Worm (Caenorhabditis elegans) whole organism, L1 larva: ENCODE measurements around the gene F43H9.4.

Experiments used
- C16A3.4 ChIP-seq: fragments of 150-350 bp; optimal IDR thresholded peaks from 2 replicates; lab custom pipeline; 2014; ENCODE audit warnings: missing biosample characterization, missing genetic modification characterization
- C34B4.2 ChIP-seq: sonication (generic microtip); optimal IDR thresholded peaks from 2 replicates; lab custom pipeline; 2017; ENCODE audit warnings: mild to moderate bottlenecking, missing genetic modification characterization, missing compliant biosample characterization
- F16B12.6 ChIP-seq: fragments of 150-350 bp; optimal IDR thresholded peaks from 2 replicates; lab custom pipeline; 2014; ENCODE audit warnings: missing biosample characterization, missing genetic modification characterization
- blmp-1 ChIP-seq: fragments of 150-350 bp; optimal IDR thresholded peaks from 2 replicates; lab custom pipeline; 2014; ENCODE audit warnings: missing biosample characterization, missing genetic modification characterization
- ceh-8 ChIP-seq: fragments of 200-800 bp; sonication (Bioruptor generic); optimal IDR thresholded peaks from 2 replicates; lab custom pipeline; 2018; ENCODE audit warnings: mild to moderate bottlenecking, missing genetic modification characterization, moderate library complexity, missing compliant biosample characterization
- ceh-88 ChIP-seq: fragments of 200-800 bp; sonication (Bioruptor generic); IDR thresholded peaks from 2 replicates; pipeline ENCODE4 v1.3.6; 2022; ENCODE audit warnings: missing genetic modification characterization, missing compliant biosample characterization
- ceh-90 ChIP-seq: sonication (generic microtip); optimal IDR thresholded peaks from 2 replicates; lab custom pipeline; 2016; ENCODE audit warnings: missing genetic modification characterization, missing compliant biosample characterization
- dpl-1 ChIP-seq, 3 experiments: fragments of 150-350 bp in 2 of 3; sonication (generic microtip) in 1 of 3; optimal IDR thresholded peaks; 2 replicates each; lab custom pipeline; 2014 to 2017; ENCODE audit warnings: missing biosample characterization in 3 of 3, missing genetic modification characterization in 3 of 3, missing genetic modification reagents in 3 of 3
- efl-1 ChIP-seq, 4 experiments: fragments of 150-350 bp; optimal IDR thresholded peaks in 3 of 4; peaks in 1 of 4; 1 replicate in 1 of 4; 2 replicates in 3 of 4; lab custom pipeline; 2014; ENCODE audit warnings: missing biosample characterization in 2 of 4, missing genetic modification characterization in 2 of 4, missing genetic modification reagents in 2 of 4
- egl-13 ChIP-seq: sonication (generic microtip); optimal IDR thresholded peaks from 2 replicates; lab custom pipeline; 2016; ENCODE audit warnings: missing genotype, missing genetic modification reagents, missing genetic modification characterization, missing compliant biosample characterization
- elt-3 ChIP-seq, 6 experiments: fragments of 150-350 bp in 1 of 6; sonication (generic microtip); optimal IDR thresholded peaks; 2 replicates each; lab custom pipeline; 2017 to 2018; ENCODE audit warnings: missing biosample characterization in 6 of 6, missing genetic modification characterization in 6 of 6, inconsistent platforms in 1 of 6
- fkh-8 ChIP-seq: sonication (generic microtip); optimal IDR thresholded peaks from 2 replicates; lab custom pipeline; 2016; ENCODE audit warnings: mild to moderate bottlenecking, missing genetic modification characterization, missing compliant biosample characterization
- fos-1 ChIP-seq: fragments of 150-350 bp; optimal IDR thresholded peaks from 2 replicates; lab custom pipeline; 2014; ENCODE audit warnings: missing biosample characterization, missing genetic modification characterization
- hpl-2 ChIP-seq: fragments of 150-350 bp; optimal IDR thresholded peaks from 2 replicates; lab custom pipeline; 2014; ENCODE audit warnings: missing biosample characterization, missing genetic modification reagents, missing genetic modification characterization
- isw-1 ChIP-seq: fragments of 200-800 bp; sonication (Bioruptor generic); IDR thresholded peaks from 2 replicates; pipeline ENCODE4 v1.3.6; 2022; ENCODE audit warnings: missing genetic modification characterization, missing compliant biosample characterization
- lin-14 ChIP-seq: fragments of 200-800 bp; sonication (Bioruptor generic); optimal IDR thresholded peaks from 2 replicates; lab custom pipeline; 2018; ENCODE audit warnings: mild to moderate bottlenecking, missing genetic modification characterization, moderate library complexity, missing compliant biosample characterization
- lin-15B ChIP-seq: fragments of 150-350 bp; sonication (generic microtip); optimal IDR thresholded peaks from 3 replicates; lab custom pipeline; 2014; ENCODE audit warnings: missing biosample characterization, missing genetic modification characterization
- lin-39 ChIP-seq: fragments of 150-350 bp; optimal IDR thresholded peaks from 2 replicates; lab custom pipeline; 2014; ENCODE audit warnings: missing biosample characterization, missing genetic modification reagents, missing genetic modification characterization
- lir-3 ChIP-seq: sonication (generic microtip); optimal IDR thresholded peaks from 2 replicates; lab custom pipeline; 2016; ENCODE audit warnings: mild to moderate bottlenecking, missing genetic modification characterization, moderate library complexity, missing compliant biosample characterization; ENCODE audit not compliant: poor library complexity
- mef-2 ChIP-seq: fragments of 150-350 bp; optimal IDR thresholded peaks from 2 replicates; lab custom pipeline; 2014; ENCODE audit warnings: missing biosample characterization, missing genetic modification characterization
- mep-1 ChIP-seq: fragments of 150-350 bp; optimal IDR thresholded peaks from 2 replicates; lab custom pipeline; 2014; ENCODE audit warnings: missing biosample characterization, missing genetic modification characterization
- nhr-11 ChIP-seq: fragments of 150-350 bp; optimal IDR thresholded peaks from 2 replicates; lab custom pipeline; 2014; ENCODE audit warnings: missing biosample characterization, missing genetic modification characterization
- nhr-20 ChIP-seq: sonication (generic microtip); optimal IDR thresholded peaks from 2 replicates; lab custom pipeline; 2016; ENCODE audit warnings: mild to moderate bottlenecking, missing genetic modification characterization, missing compliant biosample characterization
- nhr-237 ChIP-seq: fragments of 150-350 bp; optimal IDR thresholded peaks from 2 replicates; lab custom pipeline; 2014; ENCODE audit warnings: missing biosample characterization, missing genetic modification characterization
- nhr-47 ChIP-seq: sonication (generic microtip); optimal IDR thresholded peaks from 2 replicates; lab custom pipeline; 2016; ENCODE audit warnings: mild to moderate bottlenecking, missing genetic modification characterization, moderate library complexity, missing compliant biosample characterization
- nhr-71 ChIP-seq: sonication (generic microtip); optimal IDR thresholded peaks from 2 replicates; lab custom pipeline; 2016; ENCODE audit warnings: mild to moderate bottlenecking, missing genetic modification characterization, moderate library complexity, missing compliant biosample characterization
- nhr-76 ChIP-seq: sonication (generic microtip); optimal IDR thresholded peaks from 2 replicates; lab custom pipeline; 2017; ENCODE audit warnings: missing biosample characterization, missing genetic modification characterization
- nhr-85 ChIP-seq: sonication (generic microtip); peaks from one replicate; lab custom pipeline; 2016; ENCODE audit warnings: missing genetic modification characterization, inconsistent platforms, missing compliant biosample characterization
- pag-3 ChIP-seq: sonication (generic microtip); optimal IDR thresholded peaks from 2 replicates; lab custom pipeline; 2017; ENCODE audit warnings: missing genetic modification characterization, mild to moderate bottlenecking, missing compliant biosample characterization, antibody characterized with exemption, borderline replicate concordance; ENCODE audit not compliant: insufficient read depth
- pax-3 ChIP-seq: fragments of 200-800 bp; sonication (Bioruptor generic); optimal IDR thresholded peaks from 2 replicates; lab custom pipeline; 2018; ENCODE audit warnings: mild to moderate bottlenecking, missing genetic modification characterization, moderate library complexity, missing compliant biosample characterization
- pqm-1 ChIP-seq: sonication (generic microtip); optimal IDR thresholded peaks from 3 replicates; lab custom pipeline; 2017; ENCODE audit warnings: missing biosample characterization, missing genetic modification characterization
- snpc-4 ChIP-seq: fragments of 150-350 bp; optimal IDR thresholded peaks from 2 replicates; lab custom pipeline; 2014; ENCODE audit warnings: missing biosample characterization, missing genetic modification characterization
- sptf-1 ChIP-seq: fragments of 150-350 bp; optimal IDR thresholded peaks from 2 replicates; lab custom pipeline; 2014; ENCODE audit warnings: missing biosample characterization, missing genetic modification characterization
- sup-37 ChIP-seq: fragments of 200-800 bp; sonication (Bioruptor generic); optimal IDR thresholded peaks from 2 replicates; lab custom pipeline; 2018; ENCODE audit warnings: mild to moderate bottlenecking, missing genetic modification characterization, missing compliant biosample characterization
- swsn-7 ChIP-seq: sonication (generic microtip); optimal IDR thresholded peaks from 2 replicates; lab custom pipeline; 2016; ENCODE audit warnings: missing genetic modification characterization, missing compliant biosample characterization
- tbx-2 ChIP-seq: sonication (generic microtip); optimal IDR thresholded peaks from 2 replicates; lab custom pipeline; 2016; ENCODE audit warnings: missing genetic modification characterization, missing compliant biosample characterization
- unc-62 ChIP-seq: fragments of 150-350 bp; optimal IDR thresholded peaks from 2 replicates; lab custom pipeline; 2014; ENCODE audit warnings: missing biosample characterization, missing genetic modification reagents, missing genetic modification characterization
- zip-4 ChIP-seq: fragments of 200-800 bp; sonication (Bioruptor generic); optimal IDR thresholded peaks from 2 replicates; lab custom pipeline; 2018; ENCODE audit warnings: mild to moderate bottlenecking, missing genetic modification characterization, moderate library complexity, missing compliant biosample characterization
- ztf-11 ChIP-seq, 2 experiments: sonication (generic microtip); optimal IDR thresholded peaks; 2 replicates each; lab custom pipeline; 2016 to 2017; ENCODE audit warnings: missing genetic modification characterization in 2 of 2, missing biosample characterization in 1 of 2, missing compliant biosample characterization in 1 of 2

F43H9.4 gene

DNA sequence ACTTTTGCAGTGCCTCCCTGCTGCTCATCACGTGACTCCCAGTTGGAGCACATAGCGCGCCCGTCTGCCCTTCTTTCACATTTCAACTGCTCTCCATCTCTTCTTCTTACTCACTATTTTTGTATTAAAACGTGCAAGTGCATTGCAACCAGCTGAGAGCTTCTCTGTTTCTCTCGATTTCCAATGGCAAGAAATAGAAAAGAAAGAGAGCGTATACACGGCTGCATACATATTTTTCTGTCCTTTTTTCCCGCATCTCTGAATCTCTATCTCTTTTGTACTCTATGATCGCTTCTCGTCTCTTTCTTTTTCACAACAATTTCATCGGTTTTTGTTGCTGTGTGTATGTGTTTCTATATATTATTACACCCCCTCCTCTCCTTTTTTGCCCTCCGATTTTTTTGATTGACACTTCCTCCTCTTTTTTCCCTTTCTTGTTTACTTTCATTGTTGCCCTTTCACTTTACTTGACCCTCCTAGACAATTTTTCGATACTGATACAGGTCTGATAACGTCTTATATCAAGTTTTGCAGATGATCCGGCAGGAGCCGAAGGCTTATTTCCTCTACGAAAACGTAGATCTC is 25.5 kb upstream of the F43H9.4 start, which contains the start of gene Y97E10AR.1 (continued):
- TF ChIP-seq lin-14 (GFP tag; lab: Kevin White, UChicago) (peak; percentile 98), mef-2 (tag; lab: Kevin White, UChicago) (peak; percentile 70), ztf-11 (tag; optimal IDR thresholded peaks at IDR 0.05; lab: Kevin White, UChicago) (peak in 1 of 2 experiments; percentile 41), ceh-88 (GFP tag; lab: Robert Waterston, UW) (peak; percentile 29; the same call in 1 of the 2 replicates), egl-13 (tag; lab: Kevin White, UChicago) (peak; percentile 73), nhr-11 (tag; lab: Kevin White, UChicago) (peak; percentile 49), F16B12.6 (tag; lab: Kevin White, UChicago) (peak; percentile 25), mep-1 (tag; lab: Kevin White, UChicago) (peak; percentile 76), zip-4 (GFP tag; lab: Kevin White, UChicago) (peak; percentile 22), sup-37 (GFP tag; lab: Kevin White, UChicago) (no peak), blmp-1 (tag; lab: Kevin White, UChicago) (peak; percentile 96), elt-3 (tag; optimal IDR thresholded peaks at IDR 0.05; lab: Kevin White, UChicago) (peak in 1 of 6 experiments; percentile 7), nhr-20 (peak; percentile 76), lin-39 (tag; lab: Kevin White, UChicago) (peak; percentile 51), hpl-2 (GFP tag; lab: Kevin White, UChicago) (no peak), pax-3 (tag; lab: Kevin White, UChicago) (no peak), C34B4.2 (no peak), nhr-47 (peak; percentile 86), swsn-7 (tag; lab: Kevin White, UChicago) (peak; percentile 83), nhr-237 (tag; lab: Kevin White, UChicago) (no peak)

DNA sequence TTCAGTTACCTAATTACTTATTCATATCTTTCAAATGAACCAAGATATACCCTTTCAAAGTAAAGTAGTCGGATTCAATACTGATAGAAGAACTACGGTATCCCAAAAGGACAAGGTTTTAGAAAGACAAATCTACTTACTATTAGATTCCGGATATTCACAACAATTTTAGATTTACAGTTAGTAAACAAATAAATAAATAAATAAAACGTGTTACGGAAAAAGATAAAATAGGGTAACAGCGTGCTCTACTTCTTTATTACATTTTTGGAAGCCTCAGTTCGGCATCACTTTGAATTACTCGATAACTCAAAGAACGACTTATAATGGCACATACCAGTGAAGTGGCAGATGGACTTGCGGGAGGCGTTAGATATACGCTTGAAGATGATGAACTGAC is 21.5 kb upstream of the F43H9.4 start, which contains the start of gene Y97E10AR.8:
TSS of gene Y97E10AR.8 (plus strand) at position 301 of the 400 bp plus-strand sequence.
- TF ChIP-seq snpc-4 (tag; lab: Kevin White, UChicago) (no peak), fos-1 (tag; lab: Kevin White, UChicago) (no peak), nhr-47 (no peak), lin-15B (tag; lab: Kevin White, UChicago) (no peak), lin-39 (tag; lab: Kevin White, UChicago) (no peak), pag-3 (tag; lab: Kevin White, UChicago) (no peak), isw-1 (GFP tag; lab: Robert Waterston, UW) (no peak), hpl-2 (GFP tag; lab: Kevin White, UChicago) (no peak), fkh-8 (tag; lab: Kevin White, UChicago) (no peak), nhr-76 (no peak), nhr-85 (tag; lab: Kevin White, UChicago) (no peak), nhr-71 (tag; lab: Kevin White, UChicago) (no peak), blmp-1 (tag; lab: Kevin White, UChicago) (no peak), tbx-2 (tag; lab: Kevin White, UChicago) (no peak), lir-3 (tag; lab: Kevin White, UChicago) (no peak), pqm-1 (tag; lab: Kevin White, UChicago) (no peak), C34B4.2 (no peak), efl-1 (optimal IDR thresholded peaks at IDR 0.05; lab: Kevin White, UChicago) (no peak), efl-1 (GFP tag; optimal IDR thresholded peaks at IDR 0.05 in 1 of 2; lab: Kevin White, UChicago) (no peak), dpl-1 (GFP tag; optimal IDR thresholded peaks at IDR 0.05; lab: Kevin White, UChicago) (no peak)

DNA sequence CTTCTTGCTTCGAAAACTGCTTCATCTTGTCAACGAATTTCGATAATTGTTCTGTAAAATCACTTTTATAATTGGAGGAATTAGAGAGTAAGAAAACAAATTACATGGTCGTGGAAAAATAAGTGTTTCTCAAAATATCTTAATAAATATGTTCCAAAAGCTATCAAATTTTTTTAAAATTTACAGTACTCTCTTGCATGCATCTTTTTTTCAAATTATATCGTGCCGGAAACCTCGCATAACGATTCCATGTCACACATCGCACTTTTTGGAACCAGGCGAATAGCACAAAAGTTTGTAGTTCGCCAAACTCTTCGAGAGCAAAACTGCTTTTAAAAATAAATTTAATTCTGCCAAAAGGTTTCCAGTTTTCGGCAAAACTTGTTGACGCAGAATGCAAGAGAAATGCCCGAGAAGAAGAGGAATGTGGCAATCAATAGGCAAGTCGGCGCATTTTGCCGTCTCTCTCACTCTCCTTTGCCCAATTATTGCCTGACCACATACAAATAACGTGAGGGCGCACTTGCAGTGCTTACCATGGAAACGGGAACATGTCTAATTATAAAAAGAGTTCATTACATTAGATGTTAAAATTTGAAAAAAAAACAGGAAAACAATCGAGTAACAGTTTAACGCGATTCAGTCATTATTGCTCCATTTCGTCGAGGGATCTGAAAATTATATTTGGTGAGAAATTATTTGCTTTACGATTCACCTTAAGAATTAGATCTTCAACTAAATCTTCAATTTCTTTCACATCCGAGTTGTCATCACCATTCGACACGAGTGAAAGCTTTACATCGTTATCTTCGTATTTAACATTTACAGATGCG is 18.8 kb upstream of the F43H9.4 start, which contains the start of gene Y97E10AR.3:
TSS of gene Y97E10AR.3 (minus strand) at position 51 of the 833 bp plus-strand sequence.
- no peak for TF ChIP-seq lir-3 (tag; lab: Kevin White, UChicago)
- no peak for TF ChIP-seq unc-62 (GFP tag; lab: Kevin White, UChicago)
- TF ChIP-seq ceh-8 (GFP tag; lab: Kevin White, UChicago): no peak
- no peak for TF ChIP-seq fos-1 (tag; lab: Kevin White, UChicago)
- TF ChIP-seq zip-4 (GFP tag; lab: Kevin White, UChicago): no peak
- TF ChIP-seq ceh-90 (tag; lab: Kevin White, UChicago): no peak
- no peak for TF ChIP-seq sptf-1 (tag; lab: Kevin White, UChicago)
- no peak for TF ChIP-seq nhr-11 (tag; lab: Kevin White, UChicago)
- no peak for TF ChIP-seq C16A3.4 (tag; lab: Kevin White, UChicago)
- no peak for TF ChIP-seq nhr-85 (tag; lab: Kevin White, UChicago)
